Worm (Caenorhabditis elegans): Measurements from ENCODE around the gene tlk-1.

Gene tlk-1

ce11 chrIII:9665490-9666179 lies 34.0 kb upstream of the tlk-1 start (continued):
- TF ChIP-seq unc-62 (GFP tag; optimal IDR thresholded peaks at IDR 0.05), result no peak
- TF ChIP-seq hlh-4 (tag; optimal IDR thresholded peaks at IDR 0.05), result no peak
- no peak for TF ChIP-seq lir-3 (tag; optimal IDR thresholded peaks at IDR 0.05; ENCODE audit: poor library complexity)
- TF ChIP-seq lin-39 (tag; optimal IDR thresholded peaks at IDR 0.05), result no peak
- peak; percentile 91 for TF ChIP-seq lin-14 (GFP tag; optimal IDR thresholded peaks at IDR 0.05)
- TF ChIP-seq egl-27 (tag; optimal IDR thresholded peaks at IDR 0.05), result no peak
- peak; percentile 28 for TF ChIP-seq fkh-10 (GFP tag; optimal IDR thresholded peaks at IDR 0.05)
- TF ChIP-seq F16B12.6 (tag; optimal IDR thresholded peaks at IDR 0.05), result no peak
- no peak for TF ChIP-seq aly-2 (tag; optimal IDR thresholded peaks at IDR 0.05)
- no peak for TF ChIP-seq snpc-4 (tag; optimal IDR thresholded peaks at IDR 0.05)
- TF ChIP-seq sptf-1 (tag; optimal IDR thresholded peaks at IDR 0.05), result no peak
- no peak for TF ChIP-seq zip-4 (GFP tag; optimal IDR thresholded peaks at IDR 0.05)

- peak; percentile 68 for TF ChIP-seq nhr-71 (tag; optimal IDR thresholded peaks at IDR 0.05)
- no peak for TF ChIP-seq isw-1 (GFP tag; IDR thresholded peaks at IDR 0.05)
- TF ChIP-seq unc-30 (tag; optimal IDR thresholded peaks at IDR 0.05), result no peak
- peak; percentile 44 for TF ChIP-seq snu-23 (GFP tag; optimal IDR thresholded peaks at IDR 0.05)
- TF ChIP-seq irx-1 (tag; optimal IDR thresholded peaks at IDR 0.05), result no peak
- no peak for TF ChIP-seq snpc-4 (tag; optimal IDR thresholded peaks at IDR 0.05)
- TF ChIP-seq rnt-1 (tag; optimal IDR thresholded peaks at IDR 0.05), result peak; percentile 32
- no peak for TF ChIP-seq hlh-17 (GFP tag; optimal IDR thresholded peaks at IDR 0.05; ENCODE audit: borderline replicate concordance)
- peak; percentile 14 for TF ChIP-seq xbp-1 (tag; optimal IDR thresholded peaks at IDR 0.05)
- TF ChIP-seq Y116A8C.19 (tag; optimal IDR thresholded peaks at IDR 0.05; ENCODE audit: borderline replicate concordance), result no peak
- no peak for TF ChIP-seq pax-3 (tag; optimal IDR thresholded peaks at IDR 0.05)
- TF ChIP-seq lin-13 (GFP tag; optimal IDR thresholded peaks at IDR 0.05), result peak; percentile 55
- peak; percentile 47 for TF ChIP-seq nhr-90 (tag; optimal IDR thresholded peaks at IDR 0.05; ENCODE audit: poor library complexity)
- no peak for TF ChIP-seq blmp-1 (tag; optimal IDR thresholded peaks at IDR 0.05)
- peak; percentile 31 for TF ChIP-seq nhr-47 (tag; optimal IDR thresholded peaks at IDR 0.05)
- no peak for TF ChIP-seq ets-5 (GFP tag; IDR thresholded peaks at IDR 0.05)
- TF ChIP-seq nhr-76 (tag; optimal IDR thresholded peaks at IDR 0.05), result no peak
- TF ChIP-seq ceh-63 (GFP tag; optimal IDR thresholded peaks at IDR 0.05), result no peak
- TF ChIP-seq vab-15 (tag; optimal IDR thresholded peaks at IDR 0.05), result no peak
- no peak for TF ChIP-seq skn-1 (tag; optimal IDR thresholded peaks at IDR 0.05)
- no peak for TF ChIP-seq nhr-11 (tag; optimal IDR thresholded peaks at IDR 0.05)
- peak; percentile 76 for TF ChIP-seq nhr-20 (tag; optimal IDR thresholded peaks at IDR 0.05)
- no peak for TF ChIP-seq unc-62 (GFP tag; optimal IDR thresholded peaks at IDR 0.05)
- no peak for TF ChIP-seq C34B4.2 (tag; optimal IDR thresholded peaks at IDR 0.05)
- TF ChIP-seq C16A3.4 (tag; optimal IDR thresholded peaks at IDR 0.05), result no peak
- TF ChIP-seq tlp-1 (tag; optimal IDR thresholded peaks at IDR 0.05), result no peak
- TF ChIP-seq fos-1 (tag; optimal IDR thresholded peaks at IDR 0.05), result no peak
- TF ChIP-seq lin-35 (GFP tag; optimal IDR thresholded peaks at IDR 0.05), result peak in 1 of 2 experiments; percentile 72
- TF ChIP-seq nhr-77 (tag; optimal IDR thresholded peaks at IDR 0.05), result no peak
- no peak for TF ChIP-seq nhr-28 (tag; optimal IDR thresholded peaks at IDR 0.05)
- TF ChIP-seq dsc-1 (tag; optimal IDR thresholded peaks at IDR 0.05), result no peak
- TF ChIP-seq fkh-10 (GFP tag; optimal IDR thresholded peaks at IDR 0.05), result no peak
- peak in 1 of 2 experiments; percentile 54 for TF ChIP-seq lsy-2 (tag; optimal IDR thresholded peaks at IDR 0.05)
- TF ChIP-seq grh-1 (GFP tag; IDR thresholded peaks at IDR 0.05), result peak; percentile 54
- no peak for TF ChIP-seq hpl-2 (GFP tag; optimal IDR thresholded peaks at IDR 0.05)
- no peak for TF ChIP-seq ceh-82 (tag; optimal IDR thresholded peaks at IDR 0.05)
- no peak for TF ChIP-seq egl-13 (tag; optimal IDR thresholded peaks at IDR 0.05)
- no peak for TF ChIP-seq swsn-7 (tag; optimal IDR thresholded peaks at IDR 0.05)
- no peak for TF ChIP-seq ceh-90 (tag; optimal IDR thresholded peaks at IDR 0.05)
- no peak for TF ChIP-seq lin-39 (tag; optimal IDR thresholded peaks at IDR 0.05)
- TF ChIP-seq dpl-1 (GFP tag; optimal IDR thresholded peaks at IDR 0.05), result peak in 1 of 3 experiments; percentile 22
- TF ChIP-seq lin-15B (tag; optimal IDR thresholded peaks at IDR 0.05), result no peak
These were observed 33.4 kb upstream of the tlk-1 start for ce11 chrIII:9666239-9666638.

All from whole organism, L1 larva.